Fruit fly (Drosophila melanogaster): ENCODE data around the gene CkIalpha.

Gene CkIalpha

dm6 chrX:12682403-12682958 lies 29.1 kb downstream of the CkIalpha start:
- TF ChIP-seq Rel (GFP tag; optimal IDR thresholded peaks at IDR 0.05): no peak
- TF ChIP-seq Rel (tag; optimal IDR thresholded peaks at IDR 0.05): peak; percentile 23
- no peak for TF ChIP-seq Myc (optimal IDR thresholded peaks at IDR 0.05)

DNA sequence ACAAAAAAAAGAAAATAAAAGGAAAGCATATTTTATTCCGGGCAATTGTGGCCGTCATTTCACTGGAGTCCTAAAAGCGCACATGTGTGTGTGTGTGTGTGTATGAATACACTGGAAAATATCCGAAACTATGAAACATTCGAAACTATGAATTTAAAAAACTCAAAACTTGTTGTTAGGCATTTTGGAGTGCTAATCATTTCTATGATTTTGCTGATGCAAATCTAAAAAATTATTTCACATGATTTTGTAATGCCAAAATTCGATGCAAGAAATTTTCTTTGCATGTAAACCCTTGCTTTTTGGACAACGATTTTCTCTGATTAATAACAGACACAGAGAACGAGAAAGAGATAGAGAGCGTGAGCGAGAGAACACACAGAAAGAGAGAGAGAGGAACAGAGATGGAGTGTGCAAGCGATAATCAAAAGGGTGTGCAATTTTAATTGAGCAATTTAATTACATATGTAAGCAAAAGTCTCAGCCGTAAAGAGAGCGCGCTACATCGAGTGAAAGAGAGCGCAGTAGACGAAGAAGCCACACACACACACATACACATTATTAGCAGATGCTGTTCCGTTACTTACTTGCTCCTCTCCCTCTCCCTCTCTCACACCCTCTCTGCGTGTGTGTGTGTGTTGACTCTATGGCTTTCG lies 45.8 kb downstream of the CkIalpha start:
- TF ChIP-seq HLH106 (tag; optimal IDR thresholded peaks at IDR 0.05) (peak; percentile 65), dsf (GFP tag; optimal IDR thresholded peaks at IDR 0.05; ENCODE audit: borderline replicate concordance) (no peak), tai (GFP tag; optimal IDR thresholded peaks at IDR 0.05) (no peak), Abd-B (GFP tag; optimal IDR thresholded peaks at IDR 0.05) (no peak), CG32264 (GFP tag; optimal IDR thresholded peaks at IDR 0.05) (no peak), psq (GFP tag; optimal IDR thresholded peaks at IDR 0.05) (peak; percentile 7), Hnf4 (GFP tag; optimal IDR thresholded peaks at IDR 0.05) (no peak), Hr78 (GFP tag; optimal IDR thresholded peaks at IDR 0.05) (no peak), Dfd (GFP tag; optimal IDR thresholded peaks at IDR 0.05) (no peak), Jra (GFP tag; optimal IDR thresholded peaks at IDR 0.05) (no peak), rgr (GFP tag; optimal IDR thresholded peaks at IDR 0.05) (peak; percentile 34), Mio (GFP tag; optimal IDR thresholded peaks at IDR 0.05) (no peak), Dif (GFP tag; optimal IDR thresholded peaks at IDR 0.05; ENCODE audit: partially characterized antibody) (no peak), foxo (GFP tag; optimal IDR thresholded peaks at IDR 0.05) (peak in 1 of 2 experiments; percentile 52), h (GFP tag; optimal IDR thresholded peaks at IDR 0.05) (peak; percentile 54), usp (GFP tag; optimal IDR thresholded peaks at IDR 0.05) (no peak), OdsH (GFP tag; optimal IDR thresholded peaks at IDR 0.05) (peak; percentile 40), br (GFP tag; optimal IDR thresholded peaks at IDR 0.05) (peak; percentile 25), sage (GFP tag; optimal IDR thresholded peaks at IDR 0.05) (no peak), sv (GFP tag; optimal IDR thresholded peaks at IDR 0.05) (no peak), dmrt93B (GFP tag; optimal IDR thresholded peaks at IDR 0.05) (peak; percentile 17), jim (GFP tag; optimal IDR thresholded peaks at IDR 0.05) (no peak), dl (GFP tag; optimal IDR thresholded peaks at IDR 0.05; ENCODE audit: insufficient read depth in 1 of 2, partially characterized antibody in 2 of 2) (no peak), Hr83 (GFP tag; optimal IDR thresholded peaks at IDR 0.05; ENCODE audit: poor library complexity, severe bottlenecking) (no peak), GATAd (GFP tag; optimal IDR thresholded peaks at IDR 0.05) (no peak), ey (GFP tag; optimal IDR thresholded peaks at IDR 0.05) (peak; percentile 36), lola (GFP tag; optimal IDR thresholded peaks at IDR 0.05) (no peak), brk (GFP tag; optimal IDR thresholded peaks at IDR 0.05) (no peak), pan (optimal IDR thresholded peaks at IDR 0.05) (no peak), Vsx2 (GFP tag; optimal IDR thresholded peaks at IDR 0.05; ENCODE audit: partially characterized antibody) (no peak), woc (GFP tag; optimal IDR thresholded peaks at IDR 0.05) (peak; percentile 14), fru (GFP tag; optimal IDR thresholded peaks at IDR 0.05) (peak; percentile 50), N (GFP tag; optimal IDR thresholded peaks at IDR 0.05) (no peak), Myc (optimal IDR thresholded peaks at IDR 0.05) (no peak), Sp1 (GFP tag; optimal IDR thresholded peaks at IDR 0.05) (peak; percentile 70), CG9705 (GFP tag; optimal IDR thresholded peaks at IDR 0.05) (peak; percentile 14), CrebA (GFP tag; optimal IDR thresholded peaks at IDR 0.05; ENCODE audit: borderline replicate concordance) (no peak), Rel (GFP tag; optimal IDR thresholded peaks at IDR 0.05) (no peak), Rel (tag; optimal IDR thresholded peaks at IDR 0.05) (no peak)

dm6 chrX:12705554-12705953 lies 52.1 kb downstream of the CkIalpha start, which contains the start of gene CG15725:
Gene CG15725, plus strand, starts transcription at chrX:12705854.
- TF ChIP-seq CrebA (GFP tag; optimal IDR thresholded peaks at IDR 0.05; ENCODE audit: borderline replicate concordance) (no peak), Jra (GFP tag; optimal IDR thresholded peaks at IDR 0.05) (no peak), Abd-B (GFP tag; optimal IDR thresholded peaks at IDR 0.05) (no peak), Hnf4 (GFP tag; optimal IDR thresholded peaks at IDR 0.05) (no peak), Hr83 (GFP tag; optimal IDR thresholded peaks at IDR 0.05; ENCODE audit: poor library complexity, severe bottlenecking) (no peak), Mio (GFP tag; optimal IDR thresholded peaks at IDR 0.05) (no peak), HLH106 (tag; optimal IDR thresholded peaks at IDR 0.05) (no peak), ey (GFP tag; optimal IDR thresholded peaks at IDR 0.05) (no peak), GATAd (GFP tag; optimal IDR thresholded peaks at IDR 0.05) (no peak), Dif (GFP tag; optimal IDR thresholded peaks at IDR 0.05; ENCODE audit: partially characterized antibody) (no peak), psq (GFP tag; optimal IDR thresholded peaks at IDR 0.05) (no peak), lola (GFP tag; optimal IDR thresholded peaks at IDR 0.05) (no peak), Rel (GFP tag; optimal IDR thresholded peaks at IDR 0.05) (no peak), Rel (tag; optimal IDR thresholded peaks at IDR 0.05) (no peak), OdsH (GFP tag; optimal IDR thresholded peaks at IDR 0.05) (no peak), sv (GFP tag; optimal IDR thresholded peaks at IDR 0.05) (no peak), CG32264 (GFP tag; optimal IDR thresholded peaks at IDR 0.05) (no peak), CG9705 (GFP tag; optimal IDR thresholded peaks at IDR 0.05) (no peak), jim (GFP tag; optimal IDR thresholded peaks at IDR 0.05) (no peak), br (GFP tag; optimal IDR thresholded peaks at IDR 0.05) (no peak), sage (GFP tag; optimal IDR thresholded peaks at IDR 0.05) (no peak)
